Fruit fly (Drosophila melanogaster): ENCODE results near the gene RhoL.
A peak's percentile ranks its signal among the peaks of the same experiment; 100 is the strongest.

RhoL gene

dm6 chr3R:9513052-9513420 is 10.7 kb upstream of the RhoL start, which contains the start of the genes Ras85D and Rlb1 (continued):
- peak; percentile 83 for TF ChIP-seq dpn (GFP tag; optimal IDR thresholded peaks at IDR 0.05)
- TF ChIP-seq CG10959 (GFP tag; IDR thresholded peaks at IDR 0.05), result no peak
- TF ChIP-seq CG1529 (GFP tag; optimal IDR thresholded peaks at IDR 0.05), result no peak
- peak; percentile 83 for TF ChIP-seq ind (GFP tag; optimal IDR thresholded peaks at IDR 0.05)
- TF ChIP-seq croc (GFP tag; conservative IDR thresholded peaks at IDR 0.05), result peak; percentile 41; the same call in 2 of the 3 replicates
- no peak for TF ChIP-seq Dip2 (GFP tag; IDR thresholded peaks at IDR 0.05)
- no peak for TF ChIP-seq Scr (GFP tag; IDR thresholded peaks at IDR 0.05; ENCODE audit: partially characterized antibody)
- TF ChIP-seq CG12744 (GFP tag; optimal IDR thresholded peaks at IDR 0.05), result peak; percentile 23
- TF ChIP-seq NC2α (GFP tag; optimal IDR thresholded peaks at IDR 0.05), result peak; percentile 59
- no peak for TF ChIP-seq CG17328 (GFP tag; IDR thresholded peaks at IDR 0.05)
- TF ChIP-seq slp2 (GFP tag; optimal IDR thresholded peaks at IDR 0.05), result peak; percentile 39
- peak; percentile 37 for TF ChIP-seq CG7556 (GFP tag; optimal IDR thresholded peaks at IDR 0.05)
- TF ChIP-seq Myb (GFP tag; optimal IDR thresholded peaks at IDR 0.05), result peak; percentile 72
- TF ChIP-seq Adf1 (GFP tag; IDR thresholded peaks at IDR 0.05), result no peak
- no peak for TF ChIP-seq knrl (GFP tag; IDR thresholded peaks at IDR 0.05; ENCODE audit: partially characterized antibody)
- TF ChIP-seq CG8388 (GFP tag; optimal IDR thresholded peaks at IDR 0.05), result peak; percentile 29
- TF ChIP-seq CG8290 (GFP tag; optimal IDR thresholded peaks at IDR 0.05), result peak; percentile 70
- peak in 1 of 2 experiments; percentile 62 for TF ChIP-seq CG8290 (tag; optimal IDR thresholded peaks at IDR 0.05)
- TF ChIP-seq CG4854 (GFP tag; optimal IDR thresholded peaks at IDR 0.05), result peak; percentile 66
- no peak for TF ChIP-seq lov (optimal IDR thresholded peaks at IDR 0.05)
- no peak for TF ChIP-seq lov (GFP tag; IDR thresholded peaks at IDR 0.05)
- peak in 1 of 2 experiments; percentile 62 for TF ChIP-seq insv (GFP tag; optimal IDR thresholded peaks at IDR 0.05)
- TF ChIP-seq CG1602 (GFP tag; optimal IDR thresholded peaks at IDR 0.05), result peak; percentile 68
- TF ChIP-seq ham (GFP tag; IDR thresholded peaks at IDR 0.05), result no peak
- no peak for TF ChIP-seq Dbx (GFP tag; IDR thresholded peaks at IDR 0.05)
- no peak for TF ChIP-seq Lpt (GFP tag; optimal IDR thresholded peaks at IDR 0.05)
- peak; percentile 86 for TF ChIP-seq CG13624 (GFP tag; optimal IDR thresholded peaks at IDR 0.05)
- TF ChIP-seq Xbp1 (GFP tag; optimal IDR thresholded peaks at IDR 0.05), result peak; percentile 84
- peak in 1 of 3 experiments; percentile 53 for TF ChIP-seq Stat92E (GFP tag; optimal IDR thresholded peaks at IDR 0.05)
- TF ChIP-seq fu2 (GFP tag; optimal IDR thresholded peaks at IDR 0.05), result peak; percentile 77
- peak; percentile 28 for TF ChIP-seq CG6765 (GFP tag; optimal IDR thresholded peaks at IDR 0.05)
- peak; percentile 71 for TF ChIP-seq CG2712 (tag; optimal IDR thresholded peaks at IDR 0.05)
- peak; percentile 56 for TF ChIP-seq CG8281 (tag; optimal IDR thresholded peaks at IDR 0.05)
- TF ChIP-seq ttk (GFP tag; IDR thresholded peaks at IDR 0.05), result no peak
- peak; percentile 72 for TF ChIP-seq CG8089 (GFP tag; optimal IDR thresholded peaks at IDR 0.05)
- peak; percentile 40 for TF ChIP-seq CG33557 (GFP tag; optimal IDR thresholded peaks at IDR 0.05)
- TF ChIP-seq pfk (GFP tag; optimal IDR thresholded peaks at IDR 0.05), result peak; percentile 35
- TF ChIP-seq CG34376 (GFP tag; optimal IDR thresholded peaks at IDR 0.05), result peak; percentile 73
- no peak for TF ChIP-seq sc (optimal IDR thresholded peaks at IDR 0.05)
- TF ChIP-seq sc (GFP tag; optimal IDR thresholded peaks at IDR 0.05), result no peak
- TF ChIP-seq Camta (GFP tag; optimal IDR thresholded peaks at IDR 0.05), result peak; percentile 74
- TF ChIP-seq CG34422 (GFP tag; IDR thresholded peaks at IDR 0.05), result no peak
- TF ChIP-seq jigr1 (GFP tag; IDR thresholded peaks at IDR 0.05), result no peak
- no peak for TF ChIP-seq Mrtf (GFP tag; IDR thresholded peaks at IDR 0.05)
- TF ChIP-seq Taf1 (GFP tag; IDR thresholded peaks at IDR 0.05), result no peak
- no peak for TF ChIP-seq Poxn (GFP tag; IDR thresholded peaks at IDR 0.05)
- peak; percentile 19 for TF ChIP-seq gcm2 (GFP tag; optimal IDR thresholded peaks at IDR 0.05)
- peak; percentile 91 for TF ChIP-seq zfh2 (GFP tag; optimal IDR thresholded peaks at IDR 0.05)
- no peak for TF ChIP-seq ken (GFP tag; IDR thresholded peaks at IDR 0.05)
- peak; percentile 14 for TF ChIP-seq CG12299 (tag; optimal IDR thresholded peaks at IDR 0.05)
- TF ChIP-seq CG4707 (GFP tag; optimal IDR thresholded peaks at IDR 0.05), result no peak
- TF ChIP-seq salm (tag; optimal IDR thresholded peaks at IDR 0.05), result no peak
- peak; percentile 69 for TF ChIP-seq ERR (GFP tag; optimal IDR thresholded peaks at IDR 0.05)
